Worm (Caenorhabditis elegans): Measurements from ENCODE around the gene ocr-4.
"Not testable (repeated sequence)": the region's sequence is repeated elsewhere in the genome, so short reads cannot be mapped to it uniquely, and the experiment has no call there.

Gene ocr-4

ce11 chrIV:7332695-7333094, at the start of gene ocr-4:
ocr-4 (minus strand) TSS chrIV:7332795.
- TF ChIP-seq nhr-6 (tag; optimal IDR thresholded peaks at IDR 0.05) (no peak), nhr-21 (tag; optimal IDR thresholded peaks at IDR 0.05) (no peak), ztf-1 (GFP tag; conservative IDR thresholded peaks at IDR 0.05) (no peak), sma-3 (GFP tag; optimal IDR thresholded peaks at IDR 0.05) (no peak), nhr-12 (tag; optimal IDR thresholded peaks at IDR 0.05) (no peak), gmeb-1 (tag; optimal IDR thresholded peaks at IDR 0.05) (no peak), fos-1 (tag; optimal IDR thresholded peaks at IDR 0.05) (no peak), sma-9 (GFP tag; optimal IDR thresholded peaks at IDR 0.05) (no peak), sma-9 (tag; optimal IDR thresholded peaks at IDR 0.05) (no peak), zag-1 (tag; optimal IDR thresholded peaks at IDR 0.05) (no peak), skn-1 (tag; optimal IDR thresholded peaks at IDR 0.05) (no peak), mdl-1 (tag; optimal IDR thresholded peaks at IDR 0.05) (no peak), nhr-23 (tag; optimal IDR thresholded peaks at IDR 0.05) (no peak), aly-2 (tag; optimal IDR thresholded peaks at IDR 0.05) (no peak), F13H6.1 (tag; optimal IDR thresholded peaks at IDR 0.05) (no peak), elt-1 (tag; optimal IDR thresholded peaks at IDR 0.05) (no peak)

ce11 chrIV:7381754-7382153, 49.2 kb upstream of the ocr-4 start, which contains the start of gene ptp-8:
ptp-8 (plus strand) TSS chrIV:7382054.
- no peak for TF ChIP-seq sma-9 (GFP tag; optimal IDR thresholded peaks at IDR 0.05)
- no peak for TF ChIP-seq sma-9 (tag; optimal IDR thresholded peaks at IDR 0.05)
- no peak for TF ChIP-seq sem-4 (tag; optimal IDR thresholded peaks at IDR 0.05)
- TF ChIP-seq ZK546.5 (tag; optimal IDR thresholded peaks at IDR 0.05), result no peak
- no peak for TF ChIP-seq ztf-1 (GFP tag; conservative IDR thresholded peaks at IDR 0.05)
- no peak for TF ChIP-seq nhr-129 (tag; optimal IDR thresholded peaks at IDR 0.05)
- TF ChIP-seq F13H6.1 (tag; optimal IDR thresholded peaks at IDR 0.05), result no peak
- no peak for TF ChIP-seq gmeb-1 (tag; optimal IDR thresholded peaks at IDR 0.05)
- TF ChIP-seq nhr-77 (tag; optimal IDR thresholded peaks at IDR 0.05), result no peak
- TF ChIP-seq Y55F3AM.14 (GFP tag; optimal IDR thresholded peaks at IDR 0.05), result no peak
- no peak for TF ChIP-seq nhr-6 (tag; optimal IDR thresholded peaks at IDR 0.05)
- no peak for TF ChIP-seq nhr-237 (tag; optimal IDR thresholded peaks at IDR 0.05)

- TF ChIP-seq Y55F3AM.14 (GFP tag; optimal IDR thresholded peaks at IDR 0.05) (no peak), ZK546.5 (tag; optimal IDR thresholded peaks at IDR 0.05) (no peak), ztf-1 (GFP tag; conservative IDR thresholded peaks at IDR 0.05) (no peak), nhr-21 (tag; optimal IDR thresholded peaks at IDR 0.05) (no peak), F13H6.1 (tag; optimal IDR thresholded peaks at IDR 0.05) (no peak), sma-3 (GFP tag; optimal IDR thresholded peaks at IDR 0.05) (no peak), unc-55 (GFP tag; optimal IDR thresholded peaks at IDR 0.05) (no peak), gmeb-1 (tag; optimal IDR thresholded peaks at IDR 0.05) (no peak), crh-2 (tag; optimal IDR thresholded peaks at IDR 0.05) (no peak), mab-5 (tag; optimal IDR thresholded peaks at IDR 0.05) (no peak), nhr-12 (tag; optimal IDR thresholded peaks at IDR 0.05) (no peak), R02D3.7 (tag; optimal IDR thresholded peaks at IDR 0.05) (no peak), elt-3 (tag; optimal IDR thresholded peaks at IDR 0.05) (no peak), C34F6.9 (tag; optimal IDR thresholded peaks at IDR 0.05) (no peak), unc-62 (GFP tag; optimal IDR thresholded peaks at IDR 0.05) (no peak), nhr-11 (tag; optimal IDR thresholded peaks at IDR 0.05) (no peak), aly-2 (tag; optimal IDR thresholded peaks at IDR 0.05) (no peak), nhr-77 (tag; optimal IDR thresholded peaks at IDR 0.05) (no peak), skn-1 (tag; optimal IDR thresholded peaks at IDR 0.05) (no peak), ceh-82 (tag; optimal IDR thresholded peaks at IDR 0.05) (no peak)
These were observed 43.9 kb upstream of the ocr-4 start, which contains the start of gene T12B3.2 for ce11 chrIV:7376511-7376910. T12B3.2 (plus strand) TSS chrIV:7376811.

- TF ChIP-seq fos-1, elt-1, nhr-6 (tag; optimal IDR thresholded peaks at IDR 0.05): not testable (repeated sequence)
These were observed 42.3 kb upstream of the ocr-4 start, which contains the start of gene T12B3.3 for ce11 chrIV:7374847-7375246. T12B3.3 (plus strand) TSS chrIV:7375147.

- not testable (repeated sequence) for TF ChIP-seq nhr-237 (tag; optimal IDR thresholded peaks at IDR 0.05); lin-13 (GFP tag; optimal IDR thresholded peaks at IDR 0.05); ztf-4 (tag; optimal IDR thresholded peaks at IDR 0.05)
These were observed 32.4 kb upstream of the ocr-4 start, which contains the start of gene Y40C5A.4 for ce11 chrIV:7365011-7365410. Y40C5A.4 (minus strand) TSS chrIV:7365111.

All from whole organism, L2 larva.